Worm (Caenorhabditis elegans): ENCODE results near the gene lov-1.

DNA sequence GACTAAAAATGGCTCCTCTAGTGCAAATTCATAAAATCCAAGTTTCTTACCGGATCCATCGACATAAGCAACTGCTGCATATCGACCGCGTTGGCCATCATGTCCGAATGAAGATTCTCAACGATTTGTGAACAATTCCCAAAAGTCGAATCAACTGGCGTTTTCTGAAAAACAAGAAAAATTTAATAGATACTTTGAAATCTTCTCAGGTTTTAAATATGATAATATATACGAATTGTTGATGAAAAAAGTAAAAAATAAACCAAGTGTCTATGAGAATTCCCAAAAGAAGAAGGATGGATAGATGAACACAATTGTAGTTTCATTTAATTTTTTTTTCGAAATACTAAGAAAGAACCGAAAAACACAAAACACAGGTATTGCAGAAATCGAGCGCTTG, 53.8 kb downstream of the lov-1 start, which contains the start of gene die-1:
- TF ChIP-seq W03F9.2 (tag; optimal IDR thresholded peaks at IDR 0.05) (no peak), him-1 (tag; optimal IDR thresholded peaks at IDR 0.05) (no peak)

Data from whole organism, L4/young adult.